Worm (Caenorhabditis elegans): ENCODE data around the gene F15H10.9.

Gene F15H10.9

ce11 chrV:10457247-10457646 lies 42.7 kb upstream of the F15H10.9 start, which contains the start of gene F22E12.1:
F22E12.1 (minus strand) TSS chrV:10457347.
- TF ChIP-seq lir-3 (tag; optimal IDR thresholded peaks at IDR 0.05) (no peak), nhr-11 (tag; optimal IDR thresholded peaks at IDR 0.05) (no peak), ctbp-1 (GFP tag; IDR thresholded peaks at IDR 0.05) (no peak), aly-2 (tag; optimal IDR thresholded peaks at IDR 0.05) (no peak), hlh-30 (tag; optimal IDR thresholded peaks at IDR 0.05; ENCODE audit: insufficient read depth) (no peak), snpc-4 (tag; optimal IDR thresholded peaks at IDR 0.05) (no peak), dmd-6 (GFP tag; IDR thresholded peaks at IDR 0.05) (no peak), Y48G9A.11 (GFP tag; IDR thresholded peaks at IDR 0.05) (no peak), gei-8 (GFP tag; optimal IDR thresholded peaks at IDR 0.05) (no peak), lin-29 (GFP tag; IDR thresholded peaks at IDR 0.05) (no peak), R02D3.7 (tag; optimal IDR thresholded peaks at IDR 0.05) (no peak), ceh-82 (tag; optimal IDR thresholded peaks at IDR 0.05) (no peak), lin-39 (tag; optimal IDR thresholded peaks at IDR 0.05) (no peak), nhr-42 (GFP tag; IDR thresholded peaks at IDR 0.05) (no peak), nhr-237 (tag; optimal IDR thresholded peaks at IDR 0.05) (no peak), zag-1 (tag; optimal IDR thresholded peaks at IDR 0.05) (no peak), F37D6.2 (tag; optimal IDR thresholded peaks at IDR 0.05) (no peak)

- 0 out of 2 replicates have a peak, but pooled peaks have one; percentile 46 for TF ChIP-seq snpc-1.2 (GFP tag; IDR thresholded peaks at IDR 0.05)
Observed at ce11 chrV:10456801-10457200, 42.3 kb upstream of the F15H10.9 start.

- TF ChIP-seq nhr-42 (GFP tag; IDR thresholded peaks at IDR 0.05) (no peak), unc-62 (GFP tag; optimal IDR thresholded peaks at IDR 0.05 in 1 of 2) (peak in 1 of 2 experiments; percentile 3), unc-62 (tag; optimal IDR thresholded peaks at IDR 0.05) (no peak), mdt-29 (GFP tag; IDR thresholded peaks at IDR 0.05) (peak; percentile 71; the same call in 1 of the 2 replicates), lin-13 (GFP tag; optimal IDR thresholded peaks at IDR 0.05) (no peak), mxl-3 (GFP tag; optimal IDR thresholded peaks at IDR 0.05) (no peak), skn-1 (tag; optimal IDR thresholded peaks at IDR 0.05) (no peak), duxl-1 (tag; optimal IDR thresholded peaks at IDR 0.05; ENCODE audit: poor library complexity) (no peak), mdl-1 (tag; optimal IDR thresholded peaks at IDR 0.05) (no peak), daf-16 (GFP tag; optimal IDR thresholded peaks at IDR 0.05) (peak in 1 of 2 experiments; percentile 74), daf-16 (tag; optimal IDR thresholded peaks at IDR 0.05) (no peak), lin-1 (GFP tag; IDR thresholded peaks at IDR 0.05) (no peak), F44E2.7 (GFP tag; IDR thresholded peaks at IDR 0.05) (no peak), F10B5.3 (tag; optimal IDR thresholded peaks at IDR 0.05) (no peak), hlh-11 (tag; optimal IDR thresholded peaks at IDR 0.05) (peak; percentile 54), R02D3.7 (tag; optimal IDR thresholded peaks at IDR 0.05) (no peak), ama-1 (optimal IDR thresholded peaks at IDR 0.05) (no peak), mxl-2 (GFP tag; conservative IDR thresholded peaks at IDR 0.05) (no peak), Y5F2A.4 (GFP tag; optimal IDR thresholded peaks at IDR 0.05) (no peak), nhr-11 (tag; optimal IDR thresholded peaks at IDR 0.05) (peak; percentile 51), unc-39 (tag; optimal IDR thresholded peaks at IDR 0.05) (no peak), ceh-20 (GFP tag; IDR thresholded peaks at IDR 0.05) (peak; percentile 65), hif-1 (tag; optimal IDR thresholded peaks at IDR 0.05) (peak in 1 of 2 experiments; percentile 24), php-3 (GFP tag; IDR thresholded peaks at IDR 0.05) (no peak), daf-19 (GFP tag; conservative IDR thresholded peaks at IDR 0.05) (no peak), lsy-2 (tag; optimal IDR thresholded peaks at IDR 0.05) (peak in 1 of 2 experiments; percentile 2)
Observed at ce11 chrV:10453466-10453865, 39.0 kb upstream of the F15H10.9 start, which contains the start of gene Y32F6A.5. Y32F6A.5 (minus strand) TSS chrV:10453605.
